Worm (Caenorhabditis elegans): Measurements from ENCODE around the gene ksr-1.

ksr-1 gene

ce11 chrX:8231858-8232257 lies 43.1 kb upstream of the ksr-1 start, which contains the start of gene K02A6.3 (continued):
- TF ChIP-seq unc-62 (GFP tag; optimal IDR thresholded peaks at IDR 0.05) (no peak), hmg-11 (tag; optimal IDR thresholded peaks at IDR 0.05) (peak; percentile 85), sea-2 (GFP tag; optimal IDR thresholded peaks at IDR 0.05) (peak; percentile 29), nhr-76 (tag; optimal IDR thresholded peaks at IDR 0.05) (peak; percentile 28), nhr-12 (tag; optimal IDR thresholded peaks at IDR 0.05) (no peak)

DNA sequence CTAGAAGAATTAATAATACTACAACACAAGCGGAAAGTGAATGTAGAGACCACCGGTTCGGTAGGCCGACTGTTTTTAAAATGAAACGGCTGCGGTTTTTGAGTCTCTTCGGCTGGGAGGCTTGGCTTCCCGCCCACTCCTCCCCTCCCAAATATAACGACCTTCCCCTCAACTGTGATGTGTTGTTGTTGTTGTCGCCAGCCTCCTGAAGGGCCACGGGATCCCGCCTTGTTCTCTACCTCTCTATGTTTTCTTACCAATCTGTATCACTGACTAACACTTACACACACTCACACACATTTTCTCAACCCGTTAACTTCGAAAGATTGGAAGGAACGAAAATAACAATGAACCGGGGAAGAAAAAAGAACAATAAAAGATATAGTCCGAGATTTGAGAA lies 41.4 kb upstream of the ksr-1 start:
- TF ChIP-seq sea-2 (GFP tag; optimal IDR thresholded peaks at IDR 0.05) (no peak), fkh-2 (tag; optimal IDR thresholded peaks at IDR 0.05) (no peak), elt-3 (tag; optimal IDR thresholded peaks at IDR 0.05) (no peak), zag-1 (tag; optimal IDR thresholded peaks at IDR 0.05) (no peak), fkh-10 (GFP tag; optimal IDR thresholded peaks at IDR 0.05) (no peak)

DNA sequence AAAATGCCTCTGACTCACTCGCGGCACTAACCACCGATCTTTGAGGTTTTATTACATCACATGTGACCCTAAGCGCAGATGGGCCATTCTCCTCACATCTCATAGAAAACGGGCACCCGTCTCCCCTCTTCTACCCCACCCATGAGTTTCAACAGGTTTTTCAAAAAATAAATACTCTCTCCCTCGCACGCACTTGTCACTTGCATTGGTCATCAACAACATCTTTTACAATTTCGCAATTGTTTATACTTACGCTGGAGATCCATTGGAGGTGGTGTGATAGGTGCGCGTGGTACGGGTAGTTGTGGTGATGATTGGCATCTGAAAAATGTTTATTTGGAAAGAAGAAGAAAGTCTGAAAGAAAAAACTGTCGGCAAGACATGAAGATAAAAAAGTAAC lies 39.0 kb upstream of the ksr-1 start, which contains the start of gene M60.4:
M60.4 (minus strand) TSS at position 321 of the 400 bp plus-strand sequence.
- no peak for TF ChIP-seq ZK546.5 (tag; optimal IDR thresholded peaks at IDR 0.05)
- no peak for TF ChIP-seq elt-1 (tag; optimal IDR thresholded peaks at IDR 0.05)
- TF ChIP-seq nhr-237 (tag; optimal IDR thresholded peaks at IDR 0.05), result no peak
- TF ChIP-seq jun-1 (tag; optimal IDR thresholded peaks at IDR 0.05), result peak; percentile 2
- no peak for TF ChIP-seq daf-12 (tag; optimal IDR thresholded peaks at IDR 0.05)
- TF ChIP-seq ceh-16 (tag; optimal IDR thresholded peaks at IDR 0.05), result no peak
- TF ChIP-seq nhr-43 (tag; optimal IDR thresholded peaks at IDR 0.05; ENCODE audit: poor library complexity, severe bottlenecking), result peak; percentile 17
- TF ChIP-seq nhr-23 (tag; optimal IDR thresholded peaks at IDR 0.05), result no peak
- TF ChIP-seq nhr-28 (tag; optimal IDR thresholded peaks at IDR 0.05), result no peak
- TF ChIP-seq nhr-76 (tag; optimal IDR thresholded peaks at IDR 0.05), result no peak
- TF ChIP-seq nhr-25 (tag; optimal IDR thresholded peaks at IDR 0.05), result peak; percentile 59
- no peak for TF ChIP-seq ztf-11 (tag; optimal IDR thresholded peaks at IDR 0.05)
- TF ChIP-seq lin-39 (tag; optimal IDR thresholded peaks at IDR 0.05), result peak; percentile 65
- TF ChIP-seq unc-39 (tag; optimal IDR thresholded peaks at IDR 0.05), result no peak
- TF ChIP-seq fkh-10 (GFP tag; optimal IDR thresholded peaks at IDR 0.05), result no peak
- TF ChIP-seq tbx-2 (tag; optimal IDR thresholded peaks at IDR 0.05), result no peak
- no peak for TF ChIP-seq eor-1 (tag; optimal IDR thresholded peaks at IDR 0.05)
- no peak for TF ChIP-seq fkh-2 (tag; optimal IDR thresholded peaks at IDR 0.05)
- peak; percentile 93 for TF ChIP-seq egl-5 (tag; optimal IDR thresholded peaks at IDR 0.05)
- TF ChIP-seq elt-3 (tag; optimal IDR thresholded peaks at IDR 0.05), result peak in 1 of 3 experiments; percentile 42
- TF ChIP-seq ceh-9 (tag; optimal IDR thresholded peaks at IDR 0.05), result no peak
- TF ChIP-seq aly-2 (tag; optimal IDR thresholded peaks at IDR 0.05), result no peak
- TF ChIP-seq mml-1 (tag; optimal IDR thresholded peaks at IDR 0.05), result no peak
- no peak for TF ChIP-seq sea-2 (GFP tag; optimal IDR thresholded peaks at IDR 0.05)
- TF ChIP-seq ama-1 (optimal IDR thresholded peaks at IDR 0.05), result no peak
- TF ChIP-seq R02D3.7 (tag; optimal IDR thresholded peaks at IDR 0.05), result no peak
- no peak for TF ChIP-seq zag-1 (tag; optimal IDR thresholded peaks at IDR 0.05)
- TF ChIP-seq hmg-11 (tag; optimal IDR thresholded peaks at IDR 0.05), result no peak
- no peak for TF ChIP-seq lsy-12 (tag; optimal IDR thresholded peaks at IDR 0.05)
- no peak for TF ChIP-seq nhr-11 (tag; optimal IDR thresholded peaks at IDR 0.05)
- TF ChIP-seq unc-62 (GFP tag; optimal IDR thresholded peaks at IDR 0.05), result peak; percentile 79
- TF ChIP-seq snpc-4 (tag; optimal IDR thresholded peaks at IDR 0.05), result peak; percentile 25
- no peak for TF ChIP-seq ceh-82 (tag; optimal IDR thresholded peaks at IDR 0.05)
- peak; percentile 11 for TF ChIP-seq egl-27 (tag; optimal IDR thresholded peaks at IDR 0.05)
- TF ChIP-seq elt-2 (tag; optimal IDR thresholded peaks at IDR 0.05), result no peak
- TF ChIP-seq ceh-28 (tag; optimal IDR thresholded peaks at IDR 0.05), result no peak
- TF ChIP-seq fos-1 (tag; optimal IDR thresholded peaks at IDR 0.05), result no peak
- TF ChIP-seq nhr-77 (tag; optimal IDR thresholded peaks at IDR 0.05), result no peak
- no peak for TF ChIP-seq pha-4 (tag; optimal IDR thresholded peaks at IDR 0.05)
- TF ChIP-seq skn-1 (tag; optimal IDR thresholded peaks at IDR 0.05), result no peak
- TF ChIP-seq lin-15B (tag; optimal IDR thresholded peaks at IDR 0.05), result no peak
- no peak for TF ChIP-seq nhr-67 (tag; optimal IDR thresholded peaks at IDR 0.05)
- TF ChIP-seq nhr-12 (tag; optimal IDR thresholded peaks at IDR 0.05), result no peak
- TF ChIP-seq mdl-1 (tag; optimal IDR thresholded peaks at IDR 0.05), result peak; percentile 56
- TF ChIP-seq nfya-1 (tag; optimal IDR thresholded peaks at IDR 0.05; ENCODE audit: insufficient read depth), result peak; percentile 49
- TF ChIP-seq pqm-1 (tag; optimal IDR thresholded peaks at IDR 0.05), result no peak
- TF ChIP-seq ztf-4 (tag; optimal IDR thresholded peaks at IDR 0.05), result no peak
